Worm (Caenorhabditis elegans) whole organism, mixed stage, embryonic: ENCODE data around the gene B0432.7.

Experiments
- blmp-1 ChIP-seq: fragments of 150-350 bp; optimal IDR thresholded peaks from 2 replicates; lab custom pipeline; 2014; ENCODE audit warnings: missing biosample characterization, missing genetic modification characterization
- ceh-83 ChIP-seq: fragments of 200-800 bp; sonication (Bioruptor generic); optimal IDR thresholded peaks from 2 replicates; lab custom pipeline; 2018; ENCODE audit warnings: mild to moderate bottlenecking, missing genetic modification characterization, missing compliant biosample characterization
- ces-1 ChIP-seq: fragments of 150-350 bp; optimal IDR thresholded peaks from 2 replicates; lab custom pipeline; 2014; ENCODE audit warnings: missing biosample characterization, missing genetic modification reagents, missing genetic modification characterization
- drap-1 ChIP-seq: fragments of 200-800 bp; sonication (Bioruptor generic); optimal IDR thresholded peaks from 3 replicates; lab custom pipeline; 2018; ENCODE audit warnings: mild to moderate bottlenecking, missing genetic modification characterization, missing compliant biosample characterization
- elt-3 ChIP-seq: fragments of 150-350 bp; optimal IDR thresholded peaks from 2 replicates; lab custom pipeline; 2014; ENCODE audit warnings: missing biosample characterization, missing genetic modification characterization
- lin-13 ChIP-seq: fragments of 150-350 bp; optimal IDR thresholded peaks from 2 replicates; lab custom pipeline; 2014; ENCODE audit warnings: missing biosample characterization, missing genetic modification characterization
- mab-5 ChIP-seq: fragments of 150-350 bp; optimal IDR thresholded peaks from 2 replicates; lab custom pipeline; 2014; ENCODE audit warnings: missing biosample characterization, missing genetic modification characterization
- nhr-237 ChIP-seq: fragments of 150-350 bp; optimal IDR thresholded peaks from 2 replicates; lab custom pipeline; 2014; ENCODE audit warnings: missing biosample characterization, missing genetic modification characterization
- nhr-76 ChIP-seq: sonication (generic microtip); optimal IDR thresholded peaks from 2 replicates; lab custom pipeline; 2017; ENCODE audit warnings: missing biosample characterization, missing genetic modification characterization
- pha-4 ChIP-seq: fragments of 150-350 bp; optimal IDR thresholded peaks from 2 replicates; lab custom pipeline; 2018; ENCODE audit warnings: missing biosample characterization, missing genetic modification reagents, missing genetic modification characterization
- snpc-4 ChIP-seq: fragments of 150-350 bp; optimal IDR thresholded peaks from 2 replicates; lab custom pipeline; 2014; ENCODE audit warnings: missing biosample characterization, missing genetic modification characterization
- unc-120 ChIP-seq: sonication (generic microtip); optimal IDR thresholded peaks from 2 replicates; lab custom pipeline; 2017; ENCODE audit warnings: missing genetic modification characterization, missing compliant biosample characterization; ENCODE audit not compliant: poor library complexity, severe bottlenecking
- unc-62 ChIP-seq: fragments of 150-350 bp; optimal IDR thresholded peaks from 2 replicates; lab custom pipeline; 2014; ENCODE audit warnings: missing biosample characterization, missing genetic modification reagents, missing genetic modification characterization
- ztf-11 ChIP-seq: fragments of 150-350 bp; optimal IDR thresholded peaks from 2 replicates; lab custom pipeline; 2014; ENCODE audit warnings: missing biosample characterization, missing genetic modification characterization

- no peak for TF ChIP-seq unc-62 (GFP tag; lab: Kevin White, UChicago)
- TF ChIP-seq mab-5 (tag; lab: Kevin White, UChicago) = no peak
- TF ChIP-seq ces-1 = no peak
- no peak for TF ChIP-seq unc-120
- no peak for TF ChIP-seq lin-13
- no peak for TF ChIP-seq pha-4 (tag; lab: Kevin White, UChicago)
- TF ChIP-seq ceh-83 = no peak
- TF ChIP-seq nhr-76 (tag; lab: Kevin White, UChicago) = no peak
- TF ChIP-seq drap-1 (GFP tag; lab: Kevin White, UChicago) = no peak
- no peak for TF ChIP-seq nhr-237
- TF ChIP-seq snpc-4 (tag; lab: Kevin White, UChicago) = no peak
- no peak for TF ChIP-seq ztf-11
- no peak for TF ChIP-seq elt-3 (tag; lab: Kevin White, UChicago)
- no peak for TF ChIP-seq blmp-1 (tag; lab: Kevin White, UChicago)
Observed at ce11 chrII:257519-257918, 16.3 kb downstream of the B0432.7 start, which contains the start of gene cat-2.
